Fruit fly (Drosophila melanogaster) whole organism, embryonic: ENCODE measurements around the gene Mondo.

Experiments used
- Abd-B ChIP-seq: fragments of 200-800 bp; sonication (Bioruptor generic); optimal IDR thresholded peaks from 2 replicates; lab custom pipeline; 2018; ENCODE audit warnings: missing biosample characterization, mild to moderate bottlenecking, missing genetic modification characterization, moderate library complexity
- Bteb2 ChIP-seq: fragments of 200-800 bp; sonication (Bioruptor generic); optimal IDR thresholded peaks from 2 replicates; lab custom pipeline; 2016; ENCODE audit warnings: missing biosample characterization, missing genetic modification characterization
- CG10274 ChIP-seq: fragments of 200-800 bp; sonication (Bioruptor generic); optimal IDR thresholded peaks from 3 replicates; lab custom pipeline; 2017; ENCODE audit warnings: missing biosample characterization, mild to moderate bottlenecking, missing genetic modification characterization
- CG10431 ChIP-seq: fragments of 200-800 bp; sonication (Bioruptor generic); optimal IDR thresholded peaks from 3 replicates; lab custom pipeline; 2018; ENCODE audit warnings: missing biosample characterization, mild to moderate bottlenecking, missing genetic modification characterization
- CG11247 ChIP-seq: fragments of 200-800 bp; sonication (Bioruptor generic); IDR thresholded peaks from 2 replicates; pipeline ENCODE4 v1.3.6; 2022; ENCODE audit warnings: missing biosample characterization, missing genetic modification characterization
- CG11695 ChIP-seq: fragments of 200-800 bp; sonication (Bioruptor generic); IDR thresholded peaks from 3 replicates; pipeline ENCODE4 v1.3.6; 2022; ENCODE audit warnings: missing biosample characterization, missing genetic modification characterization
- CG12769 ChIP-seq: fragments of 200-800 bp; sonication (Bioruptor generic); optimal IDR thresholded peaks from 2 replicates; lab custom pipeline; 2019; ENCODE audit warnings: missing biosample characterization, mild to moderate bottlenecking, missing genetic modification characterization, moderate library complexity
- CG14014 ChIP-seq: fragments of 200-800 bp; sonication (Bioruptor generic); IDR thresholded peaks from 2 replicates; pipeline ENCODE4 v1.3.6; 2022; ENCODE audit warnings: missing biosample characterization, missing genetic modification characterization
- CG14710 ChIP-seq: fragments of 200-800 bp; sonication (Bioruptor generic); optimal IDR thresholded peaks from 3 replicates; lab custom pipeline; 2019; ENCODE audit warnings: missing biosample characterization, mild to moderate bottlenecking, missing genetic modification characterization, moderate library complexity
- CG17802 ChIP-seq: fragments of 200-800 bp; sonication (Bioruptor generic); optimal IDR thresholded peaks from 2 replicates; lab custom pipeline; 2018; ENCODE audit warnings: missing biosample characterization, mild to moderate bottlenecking, missing genetic modification characterization, moderate library complexity
- CG18262 ChIP-seq: fragments of 200-800 bp; optimal IDR thresholded peaks from 3 replicates; lab custom pipeline; 2019; ENCODE audit warnings: missing biosample characterization, mild to moderate bottlenecking, missing genetic modification characterization, moderate library complexity
- CG3065 ChIP-seq: fragments of 200-800 bp; sonication (Bioruptor generic); optimal IDR thresholded peaks from 2 replicates; lab custom pipeline; 2016; ENCODE audit warnings: missing biosample characterization, missing genetic modification characterization
- CG3281 ChIP-seq: fragments of 200-800 bp; sonication (Bioruptor generic); optimal IDR thresholded peaks from 3 replicates; lab custom pipeline; 2017; ENCODE audit warnings: missing biosample characterization, mild to moderate bottlenecking, missing genetic modification characterization
- CG3838 ChIP-seq: fragments of 200-800 bp; sonication (Bioruptor generic); optimal IDR thresholded peaks from 3 replicates; lab custom pipeline; 2016; ENCODE audit warnings: missing biosample characterization, missing genetic modification characterization
- CG4328 ChIP-seq: fragments of 200-800 bp; sonication (Bioruptor generic); optimal IDR thresholded peaks from 3 replicates; lab custom pipeline; 2017; ENCODE audit warnings: missing biosample characterization, missing genetic modification reagents, missing genetic modification characterization
- CG6254 ChIP-seq: fragments of 200-800 bp; sonication (Bioruptor generic); optimal IDR thresholded peaks from 3 replicates; lab custom pipeline; 2017; ENCODE audit warnings: mild to moderate bottlenecking, missing biosample characterization, missing genetic modification reagents, missing genetic modification characterization
- CG6854 ChIP-seq: fragments of 200-800 bp; sonication (Bioruptor generic); optimal IDR thresholded peaks from 3 replicates; lab custom pipeline; 2017; ENCODE audit warnings: missing biosample characterization, mild to moderate bottlenecking, missing genetic modification characterization
- CG8944 ChIP-seq: fragments of 200-800 bp; sonication (Bioruptor generic); optimal IDR thresholded peaks from 3 replicates; lab custom pipeline; 2016; ENCODE audit warnings: missing biosample characterization, missing genetic modification characterization
- CG9609 ChIP-seq: fragments of 200-800 bp; sonication (Bioruptor generic); optimal IDR thresholded peaks from 3 replicates; lab custom pipeline; 2016; ENCODE audit warnings: missing biosample characterization, missing genetic modification characterization
- E2f1 ChIP-seq: fragments of 200-800 bp; sonication (Bioruptor generic); IDR thresholded peaks from 2 replicates; pipeline ENCODE4 v1.3.6; 2022; ENCODE audit warnings: missing biosample characterization, missing genetic modification characterization
- Ets97D ChIP-seq: fragments of 200-800 bp; sonication (Bioruptor generic); optimal IDR thresholded peaks from 3 replicates; lab custom pipeline; 2016; ENCODE audit warnings: missing biosample characterization, missing genetic modification characterization
- Hr39 ChIP-seq: fragments of >200 bp; optimal IDR thresholded peaks from 2 replicates; lab custom pipeline; 2017
- Mad ChIP-seq: fragments of 200-800 bp; sonication (Bioruptor generic); optimal IDR thresholded peaks from 2 replicates; lab custom pipeline; 2016; ENCODE audit warnings: missing biosample characterization, missing genetic modification characterization
- Med ChIP-seq: fragments of 200-800 bp; sonication (Bioruptor generic); peaks from one replicate; lab custom pipeline; 2016; ENCODE audit warnings: missing biosample characterization, missing genetic modification characterization, mild to moderate bottlenecking, inconsistent platforms, moderate library complexity
- NC2β ChIP-seq: fragments of 200-800 bp; sonication (Bioruptor generic); optimal IDR thresholded peaks from 2 replicates; lab custom pipeline; 2016; ENCODE audit warnings: missing biosample characterization, missing genetic modification characterization
- Pdp1 ChIP-seq, 2 experiments: fragments of 200-800 bp; sonication (Bioruptor generic); optimal IDR thresholded peaks; 3 replicates each; lab custom pipeline; 2016; ENCODE audit warnings: missing biosample characterization in 2 of 2, missing genetic modification characterization in 2 of 2, mild to moderate bottlenecking in 1 of 2, moderate library complexity in 1 of 2
- Rx ChIP-seq: fragments of 200-800 bp; sonication (Bioruptor generic); IDR thresholded peaks from 2 replicates; pipeline ENCODE4 v1.3.6; 2022; ENCODE audit warnings: missing biosample characterization, missing genetic modification characterization
- Ssrp ChIP-seq: fragments of 200-800 bp; sonication (Bioruptor generic); optimal IDR thresholded peaks from 2 replicates; lab custom pipeline; 2018; ENCODE audit warnings: missing biosample characterization, mild to moderate bottlenecking, missing genetic modification characterization, moderate library complexity
- Xbp1 ChIP-seq: fragments of 200-800 bp; sonication (Bioruptor generic); optimal IDR thresholded peaks from 3 replicates; lab custom pipeline; 2016; ENCODE audit warnings: missing biosample characterization, mild to moderate bottlenecking, missing genetic modification characterization
- cas ChIP-seq: fragments of 200-800 bp; sonication (Bioruptor generic); IDR thresholded peaks from 2 replicates; pipeline ENCODE4 v1.3.6; 2022; ENCODE audit warnings: missing biosample characterization, missing genetic modification characterization
- corto ChIP-seq: fragments of 200-800 bp; sonication (Bioruptor generic); optimal IDR thresholded peaks from 2 replicates; lab custom pipeline; 2016; ENCODE audit warnings: missing biosample characterization, mild to moderate bottlenecking, missing genetic modification characterization, moderate library complexity
- crol ChIP-seq: fragments of 200-800 bp; sonication (Bioruptor generic); IDR thresholded peaks from 2 replicates; pipeline ENCODE4 v1.3.6; 2022; ENCODE audit warnings: missing biosample characterization, missing genetic modification characterization
- en ChIP-seq: fragments of 200-800 bp; sonication (Bioruptor generic); optimal IDR thresholded peaks from 2 replicates; lab custom pipeline; 2016; ENCODE audit warnings: missing biosample characterization, missing genetic modification characterization
- gcm ChIP-seq: fragments of 200-800 bp; sonication (Bioruptor generic); optimal IDR thresholded peaks from 2 replicates; lab custom pipeline; 2019; ENCODE audit warnings: missing biosample characterization, mild to moderate bottlenecking, missing genetic modification characterization, moderate library complexity
- grn ChIP-seq: fragments of 200-800 bp; sonication (Bioruptor generic); optimal IDR thresholded peaks from 3 replicates; lab custom pipeline; 2017; ENCODE audit warnings: missing biosample characterization, missing genetic modification characterization
- jumu ChIP-seq: fragments of 200-800 bp; sonication (Bioruptor generic); optimal IDR thresholded peaks from 3 replicates; lab custom pipeline; 2016; ENCODE audit warnings: missing biosample characterization, missing genetic modification characterization
- kay ChIP-seq: fragments of 200-800 bp; sonication (Bioruptor generic); optimal IDR thresholded peaks from 2 replicates; lab custom pipeline; 2016; ENCODE audit warnings: missing biosample characterization, missing genetic modification characterization
- knrl ChIP-seq: fragments of 200-800 bp; sonication (Bioruptor generic); IDR thresholded peaks from 3 replicates; pipeline ENCODE4 v1.3.6; 2022; ENCODE audit warnings: missing biosample characterization, missing genetic modification characterization; ENCODE audit not compliant: partially characterized antibody
- nau ChIP-seq: fragments of 200-800 bp; sonication (Bioruptor generic); optimal IDR thresholded peaks from 3 replicates; lab custom pipeline; 2017; ENCODE audit warnings: missing biosample characterization, mild to moderate bottlenecking, missing genetic modification characterization, missing genetic modification reagents
- nerfin-1 ChIP-seq: fragments of 200-800 bp; sonication (Bioruptor generic); optimal IDR thresholded peaks from 3 replicates; lab custom pipeline; 2019; ENCODE audit warnings: missing biosample characterization, mild to moderate bottlenecking, missing genetic modification characterization, moderate library complexity
- odd ChIP-seq: fragments of 200-800 bp; sonication (Bioruptor generic); optimal IDR thresholded peaks from 2 replicates; lab custom pipeline; 2017; ENCODE audit warnings: missing biosample characterization, mild to moderate bottlenecking, missing genetic modification characterization
- peb ChIP-seq: fragments of 200-800 bp; sonication (Bioruptor generic); IDR thresholded peaks from 2 replicates; pipeline ENCODE4 v1.3.6; 2022; ENCODE audit warnings: missing biosample characterization, missing genetic modification characterization
- phol ChIP-seq: fragments of 200-800 bp; sonication (Bioruptor generic); optimal IDR thresholded peaks from 3 replicates; lab custom pipeline; 2018; ENCODE audit warnings: missing biosample characterization, mild to moderate bottlenecking, missing genetic modification characterization, moderate library complexity
- pita ChIP-seq: fragments of 200-800 bp; sonication (Bioruptor generic); optimal IDR thresholded peaks from 2 replicates; lab custom pipeline; 2017; ENCODE audit warnings: missing biosample characterization, mild to moderate bottlenecking, missing genetic modification characterization
- rib ChIP-seq: fragments of 200-800 bp; sonication (Bioruptor generic); IDR thresholded peaks from 2 replicates; pipeline ENCODE4 v1.3.6; 2022; ENCODE audit warnings: missing biosample characterization, missing genetic modification characterization
- row ChIP-seq: fragments of 200-800 bp; sonication (Bioruptor generic); IDR thresholded peaks from 3 replicates; pipeline ENCODE4 v1.3.6; 2022; ENCODE audit warnings: missing biosample characterization, missing genetic modification characterization
- run ChIP-seq: fragments of 200-800 bp; sonication (Bioruptor generic); optimal IDR thresholded peaks from 3 replicates; lab custom pipeline; 2018; ENCODE audit warnings: missing biosample characterization, mild to moderate bottlenecking, missing genetic modification characterization
- sd ChIP-seq: fragments of 200-800 bp; sonication (Bioruptor generic); optimal IDR thresholded peaks from 3 replicates; lab custom pipeline; 2018; ENCODE audit warnings: missing biosample characterization, mild to moderate bottlenecking, missing genetic modification characterization, moderate library complexity
- tap ChIP-seq: fragments of 200-800 bp; optimal IDR thresholded peaks from 3 replicates; lab custom pipeline; 2019; ENCODE audit warnings: missing biosample characterization, mild to moderate bottlenecking, missing genetic modification characterization, moderate library complexity
- tup ChIP-seq: fragments of 200-800 bp; sonication (Bioruptor generic); optimal IDR thresholded peaks from 2 replicates; lab custom pipeline; 2016; ENCODE audit warnings: missing biosample characterization, mild to moderate bottlenecking, missing genetic modification characterization, moderate library complexity
- vvl ChIP-seq: fragments of 200-800 bp; sonication (Bioruptor generic); IDR thresholded peaks from 2 replicates; pipeline ENCODE4 v1.3.6; 2022; ENCODE audit warnings: missing biosample characterization, missing genetic modification characterization

Mondo gene

dm6 chr2L:21237048-21237747 lies 72.7 kb downstream of the Mondo start, which contains the start of gene Hr39 (continued):
- TF ChIP-seq Mad (peak; percentile 57), cas (no peak), knrl (GFP tag; lab: Robert Waterston, UW) (no peak), Ssrp (tag; lab: Kevin White, UChicago) (no peak), CG3281 (peak; percentile 26), row (GFP tag; lab: Robert Waterston, UW) (no peak), Rx (GFP tag; lab: Robert Waterston, UW) (no peak), CG9609 (GFP tag; lab: Kevin White, UChicago) (peak; percentile 41), Med (GFP tag; lab: Kevin White, UChicago) (peak; percentile 89), NC2β (GFP tag; lab: Kevin White, UChicago) (peak; percentile 16), CG10274 (no peak), Xbp1 (GFP tag; lab: Kevin White, UChicago) (peak; percentile 10), nau (GFP tag; lab: Kevin White, UChicago) (peak; percentile 8), CG14014 (GFP tag; lab: Robert Waterston, UW) (no peak), CG14710 (tag; lab: Kevin White, UChicago) (peak; percentile 74), CG3838 (peak; percentile 97), CG18262 (tag; lab: Kevin White, UChicago) (no peak), grn (peak; percentile 57), phol (tag; lab: Kevin White, UChicago) (peak; percentile 67), CG10431 (GFP tag; lab: Kevin White, UChicago) (no peak), Bteb2 (GFP tag; lab: Kevin White, UChicago) (peak; percentile 13), E2f1 (no peak), CG11247 (GFP tag; lab: Robert Waterston, UW) (no peak), jumu (GFP tag; lab: Kevin White, UChicago) (peak; percentile 56), tap (tag; lab: Kevin White, UChicago) (no peak), odd (GFP tag; lab: Kevin White, UChicago) (peak; percentile 32), peb (no peak), rib (GFP tag; lab: Robert Waterston, UW) (no peak), gcm (peak; percentile 44), tup (GFP tag; lab: Kevin White, UChicago) (no peak), CG6254 (GFP tag; lab: Kevin White, UChicago) (no peak), vvl (GFP tag; lab: Robert Waterston, UW) (no peak), Ets97D (peak; percentile 92), kay (GFP tag; lab: Kevin White, UChicago) (no peak), CG4328 (GFP tag; lab: Kevin White, UChicago) (peak; percentile 51), corto (GFP tag; lab: Kevin White, UChicago) (no peak), sd (no peak), CG3065 (GFP tag; lab: Kevin White, UChicago) (no peak), Abd-B (peak; percentile 57), pita (GFP tag; lab: Kevin White, UChicago) (peak; percentile 40), CG11695 (no peak), Pdp1 (GFP tag; optimal IDR thresholded peaks at IDR 0.05; lab: Kevin White, UChicago) (peak in 1 of 2 experiments; percentile 85), CG6854 (GFP tag; lab: Kevin White, UChicago) (peak; percentile 9), CG17802 (tag; lab: Kevin White, UChicago) (peak; percentile 69), CG12769 (tag; lab: Kevin White, UChicago) (peak; percentile 45), nerfin-1 (tag; lab: Kevin White, UChicago) (peak; percentile 21), crol (no peak), run (peak; percentile 20), CG8944 (GFP tag; lab: Kevin White, UChicago) (no peak), Hr39 (lab: Kevin White, UChicago) (no peak), en (GFP tag; lab: Kevin White, UChicago) (no peak)
